Fruit fly (Drosophila melanogaster) whole organism, adult: ENCODE results near the gene Ras85D.

Source experiments
- CG5204 ChIP-seq: fragments of 200-800 bp; sonication (Bioruptor generic); optimal IDR thresholded peaks from 2 replicates; lab custom pipeline; 2016; ENCODE audit warnings: missing biosample characterization, missing genetic modification characterization
- CG7045 ChIP-seq: fragments of 200-800 bp; sonication (Bioruptor generic); optimal IDR thresholded peaks from 2 replicates; lab custom pipeline; 2017; ENCODE audit warnings: missing biosample characterization, mild to moderate bottlenecking, missing genetic modification characterization
- Crg-1 ChIP-seq: fragments of 200-800 bp; sonication (Bioruptor generic); optimal IDR thresholded peaks from 2 replicates; lab custom pipeline; 2016; ENCODE audit warnings: missing biosample characterization, missing genetic modification characterization
- cic ChIP-seq: fragments of 200-800 bp; sonication (Bioruptor generic); optimal IDR thresholded peaks from 2 replicates; lab custom pipeline; 2017; ENCODE audit warnings: missing biosample characterization, mild to moderate bottlenecking, missing genetic modification characterization, moderate library complexity
- kay ChIP-seq: fragments of 200-800 bp; sonication (Bioruptor generic); peaks from one replicate; lab custom pipeline; 2016; ENCODE audit warnings: missing biosample characterization, missing genetic modification characterization, borderline replicate concordance

- TF ChIP-seq kay = no peak
- TF ChIP-seq CG5204 (GFP tag; lab: Kevin White, UChicago) = no peak
- TF ChIP-seq Crg-1 (GFP tag; lab: Kevin White, UChicago) = no peak
- TF ChIP-seq cic = no peak
- no peak for TF ChIP-seq CG7045 (GFP tag; lab: Kevin White, UChicago)
Measured at dm6 chr3R:9501489-9502415, 11.1 kb downstream of the Ras85D start.
